Worm (Caenorhabditis elegans): Measurements from ENCODE around the gene tasp-1.

The tasp-1 gene

ce11 chrIII:10807956-10808355 is 48.8 kb downstream of the tasp-1 start (continued):
- TF ChIP-seq saeg-2 (GFP tag; IDR thresholded peaks at IDR 0.05) (no peak), lir-3 (tag; optimal IDR thresholded peaks at IDR 0.05) (no peak), hmg-1.1 (GFP tag; IDR thresholded peaks at IDR 0.05) (peak; percentile 64; the same call in 1 of the 2 replicates), mxl-2 (GFP tag; conservative IDR thresholded peaks at IDR 0.05) (no peak), mdl-1 (tag; optimal IDR thresholded peaks at IDR 0.05) (no peak), hlh-30 (tag; optimal IDR thresholded peaks at IDR 0.05; ENCODE audit: insufficient read depth) (no peak), F49E8.2 (tag; optimal IDR thresholded peaks at IDR 0.05; ENCODE audit: borderline replicate concordance) (no peak), mxl-3 (GFP tag; optimal IDR thresholded peaks at IDR 0.05) (peak; percentile 64), ztf-7 (tag; optimal IDR thresholded peaks at IDR 0.05) (no peak), set-16 (GFP tag; IDR thresholded peaks at IDR 0.05) (peak; percentile 53), nhr-48 (tag; optimal IDR thresholded peaks at IDR 0.05) (no peak), lin-29 (GFP tag; IDR thresholded peaks at IDR 0.05) (no peak), R02D3.7 (tag; optimal IDR thresholded peaks at IDR 0.05) (no peak), php-3 (GFP tag; IDR thresholded peaks at IDR 0.05) (no peak), unc-62 (GFP tag; optimal IDR thresholded peaks at IDR 0.05 in 1 of 2) (no peak), unc-62 (tag; optimal IDR thresholded peaks at IDR 0.05) (no peak), dpl-1 (GFP tag; optimal IDR thresholded peaks at IDR 0.05) (peak; percentile 34), F10B5.3 (tag; optimal IDR thresholded peaks at IDR 0.05) (no peak), unc-39 (tag; optimal IDR thresholded peaks at IDR 0.05) (no peak), lsy-2 (tag; optimal IDR thresholded peaks at IDR 0.05) (no peak), madf-5 (GFP tag; IDR thresholded peaks at IDR 0.05) (no peak), hif-1 (tag; optimal IDR thresholded peaks at IDR 0.05) (peak in 1 of 2 experiments; percentile 20), lim-7 (GFP tag; IDR thresholded peaks at IDR 0.05) (peak; percentile 61; the same call in 1 of the 2 replicates), mdt-29 (GFP tag; IDR thresholded peaks at IDR 0.05) (no peak), ceh-62 (tag; optimal IDR thresholded peaks at IDR 0.05) (no peak), dmd-8 (GFP tag; IDR thresholded peaks at IDR 0.05) (0 out of 2 replicates have a peak, but pooled peaks have one; percentile 5)

ce11 chrIII:10808802-10809201 is 49.7 kb downstream of the tasp-1 start:
- TF ChIP-seq nhr-237 (tag; optimal IDR thresholded peaks at IDR 0.05) (no peak), ZK337.2 (GFP tag; IDR thresholded peaks at IDR 0.05) (no peak), Y48G9A.11 (GFP tag; IDR thresholded peaks at IDR 0.05) (0 out of 2 replicates have a peak, but pooled peaks have one; percentile 19), lin-29 (GFP tag; IDR thresholded peaks at IDR 0.05) (no peak), ceh-28 (tag; optimal IDR thresholded peaks at IDR 0.05) (no peak), set-16 (GFP tag; IDR thresholded peaks at IDR 0.05) (peak; percentile 80), zag-1 (tag; optimal IDR thresholded peaks at IDR 0.05) (no peak), unc-39 (tag; optimal IDR thresholded peaks at IDR 0.05) (no peak), skn-1 (tag; optimal IDR thresholded peaks at IDR 0.05) (no peak), ceh-32 (tag; optimal IDR thresholded peaks at IDR 0.05; ENCODE audit: poor library complexity) (no peak), lin-38 (GFP tag; IDR thresholded peaks at IDR 0.05) (peak; percentile 9; the same call in 1 of the 2 replicates), ztf-7 (tag; optimal IDR thresholded peaks at IDR 0.05) (no peak), dmd-8 (GFP tag; IDR thresholded peaks at IDR 0.05) (no peak), lim-7 (GFP tag; IDR thresholded peaks at IDR 0.05) (0 out of 2 replicates have a peak, but pooled peaks have one; percentile 4), spr-3 (GFP tag; optimal IDR thresholded peaks at IDR 0.05) (peak; percentile 17), nhr-111 (GFP tag; optimal IDR thresholded peaks at IDR 0.05) (no peak), arid-1 (GFP tag; conservative IDR thresholded peaks at IDR 0.05) (no peak), daf-8 (GFP tag; IDR thresholded peaks at IDR 0.05) (0 out of 2 replicates have a peak, but pooled peaks have one; percentile 56)

ce11 chrIII:10809568-10809967 is 50.5 kb downstream of the tasp-1 start:
- TF ChIP-seq aha-1 (tag), result peak; percentile 64
- 0 out of 2 replicates have a peak, but pooled peaks have one; percentile 23 for TF ChIP-seq saeg-2 (GFP tag; IDR thresholded peaks at IDR 0.05)
- peak; percentile 38; the same call in 1 of the 2 replicates for TF ChIP-seq pha-4 (GFP tag; IDR thresholded peaks at IDR 0.05)
- TF ChIP-seq pha-4 (tag; optimal IDR thresholded peaks at IDR 0.05), result no peak
- peak in 1 of 2 experiments; percentile 65 for TF ChIP-seq unc-62 (GFP tag; optimal IDR thresholded peaks at IDR 0.05 in 1 of 2)
- TF ChIP-seq unc-62 (tag; optimal IDR thresholded peaks at IDR 0.05), result no peak
- TF ChIP-seq lin-1 (GFP tag; IDR thresholded peaks at IDR 0.05), result no peak
